Fruit fly (Drosophila melanogaster) whole organism, pupa: ENCODE data around the gene hbt.
A peak's percentile ranks its signal among the peaks of the same experiment; 100 is the strongest.

ENCODE experiments used
- CG10348 ChIP-seq: fragments of 200-800 bp; sonication (Bioruptor generic); IDR thresholded peaks from 2 replicates; pipeline ENCODE4 v1.3.6; 2022; ENCODE audit warnings: missing biosample characterization, missing genetic modification characterization
- CG12605 ChIP-seq: fragments of 200-800 bp; sonication (Bioruptor generic); IDR thresholded peaks from 2 replicates; pipeline ENCODE4 v1.3.6; 2022; ENCODE audit warnings: missing biosample characterization, missing genetic modification characterization
- CG13204 ChIP-seq: fragments of 200-800 bp; sonication (Bioruptor generic); optimal IDR thresholded peaks from 2 replicates; lab custom pipeline; 2018; ENCODE audit warnings: missing biosample characterization, mild to moderate bottlenecking, missing genetic modification characterization, moderate library complexity
- CG14655 ChIP-seq: fragments of 200-800 bp; sonication (Bioruptor generic); optimal IDR thresholded peaks from 3 replicates; lab custom pipeline; 2017; ENCODE audit warnings: mild to moderate bottlenecking, missing biosample characterization, missing genetic modification reagents, missing genetic modification characterization
- CG15710 ChIP-seq: fragments of 200-800 bp; sonication (Bioruptor generic); optimal IDR thresholded peaks from 2 replicates; lab custom pipeline; 2018; ENCODE audit warnings: missing biosample characterization, mild to moderate bottlenecking, missing genetic modification characterization, moderate library complexity
- CG17806 ChIP-seq: fragments of 200-800 bp; sonication (Bioruptor generic); optimal IDR thresholded peaks from 2 replicates; lab custom pipeline; 2018; ENCODE audit warnings: missing biosample characterization, mild to moderate bottlenecking, missing genetic modification characterization, moderate library complexity
- CG32121 ChIP-seq: fragments of 200-800 bp; sonication (Bioruptor generic); IDR thresholded peaks from 2 replicates; pipeline ENCODE4 v1.3.6; 2022; ENCODE audit warnings: missing biosample characterization, missing genetic modification characterization
- CG34367 ChIP-seq: fragments of 200-800 bp; sonication (Bioruptor generic); optimal IDR thresholded peaks from 2 replicates; lab custom pipeline; 2018; ENCODE audit warnings: missing biosample characterization, mild to moderate bottlenecking, missing genetic modification characterization
- CG4496 ChIP-seq: fragments of 200-800 bp; sonication (Bioruptor generic); IDR thresholded peaks from 3 replicates; pipeline ENCODE4 v1.3.6; 2022; ENCODE audit warnings: missing biosample characterization, missing genetic modification characterization
- CG8159 ChIP-seq: fragments of 200-800 bp; sonication (Bioruptor generic); optimal IDR thresholded peaks from 3 replicates; lab custom pipeline; 2018; ENCODE audit warnings: missing biosample characterization, mild to moderate bottlenecking, missing genetic modification characterization, moderate library complexity
- CG8301 ChIP-seq: fragments of 200-800 bp; sonication (Bioruptor generic); optimal IDR thresholded peaks from 2 replicates; lab custom pipeline; 2018; ENCODE audit warnings: missing biosample characterization, mild to moderate bottlenecking, missing genetic modification characterization
- CG9948 ChIP-seq: fragments of 200-800 bp; sonication (Bioruptor generic); optimal IDR thresholded peaks from 2 replicates; lab custom pipeline; 2018; ENCODE audit warnings: missing biosample characterization, mild to moderate bottlenecking, missing genetic modification characterization, moderate library complexity
- D1 ChIP-seq: fragments of 200-800 bp; sonication (Bioruptor generic); optimal IDR thresholded peaks from 2 replicates; lab custom pipeline; 2018; ENCODE audit warnings: missing biosample characterization, mild to moderate bottlenecking, missing genetic modification characterization, moderate library complexity
- EcR ChIP-seq: fragments of 200-800 bp; sonication (Bioruptor generic); optimal IDR thresholded peaks from 3 replicates; lab custom pipeline; 2019; ENCODE audit warnings: missing biosample characterization, missing genetic modification characterization, mild to moderate bottlenecking, moderate library complexity, missing genetic modification reagents
- Ets98B ChIP-seq: fragments of 200-800 bp; sonication (Bioruptor generic); IDR thresholded peaks from 2 replicates; pipeline ENCODE4 v1.3.6; 2022; ENCODE audit warnings: missing biosample characterization, missing genetic modification characterization
- Pif1A ChIP-seq: fragments of 200-800 bp; sonication (Bioruptor generic); optimal IDR thresholded peaks from 3 replicates; lab custom pipeline; 2016; ENCODE audit warnings: missing biosample characterization, missing genetic modification characterization
- Pif1B ChIP-seq: fragments of 200-800 bp; sonication (Bioruptor generic); optimal IDR thresholded peaks from 3 replicates; lab custom pipeline; 2016; ENCODE audit warnings: missing biosample characterization, missing genetic modification characterization
- Snoo ChIP-seq: fragments of 200-800 bp; sonication (Bioruptor generic); optimal IDR thresholded peaks from 3 replicates; lab custom pipeline; 2017; ENCODE audit warnings: missing biosample characterization, mild to moderate bottlenecking, missing genetic modification characterization, inconsistent platforms
- fd96Ca ChIP-seq: fragments of 200-800 bp; sonication (Bioruptor generic); IDR thresholded peaks from 3 replicates; pipeline ENCODE4 v1.3.6; 2022; ENCODE audit warnings: missing biosample characterization, missing genetic modification characterization
- gl ChIP-seq: fragments of 200-800 bp; sonication (Bioruptor generic); optimal IDR thresholded peaks from 2 replicates; lab custom pipeline; 2018; ENCODE audit warnings: missing biosample characterization, mild to moderate bottlenecking, missing genetic modification characterization
- rn ChIP-seq: fragments of 200-800 bp; sonication (Bioruptor generic); IDR thresholded peaks from 2 replicates; pipeline ENCODE4 v1.3.6; 2022; ENCODE audit warnings: missing biosample characterization, missing genetic modification characterization

The hbt gene

dm6 chr2L:13290276-13291065, 40.5 kb downstream of the hbt start:
- TF ChIP-seq Pif1A (peak; percentile 32), D1 (no peak), EcR (peak; percentile 37), CG4496 (GFP tag; lab: Robert Waterston, UW) (peak; percentile 55; the same call in 2 of the 3 replicates), Ets98B (peak; percentile 20), CG34367 (tag; lab: Kevin White, UChicago) (peak; percentile 8), CG14655 (peak; percentile 33), rn (no peak), CG8301 (no peak), CG10348 (no peak), CG8159 (tag; lab: Kevin White, UChicago) (no peak), CG13204 (GFP tag; lab: Kevin White, UChicago) (peak; percentile 73), CG12605 (GFP tag; lab: Robert Waterston, UW) (no peak; the same call in 1 of the 2 replicates), Snoo (tag; lab: Kevin White, UChicago) (peak; percentile 48), gl (tag; lab: Kevin White, UChicago) (peak; percentile 56), Pif1B (GFP tag; lab: Kevin White, UChicago) (no peak), CG17806 (tag; lab: Kevin White, UChicago) (no peak), CG15710 (tag; lab: Kevin White, UChicago) (peak; percentile 61), CG32121 (GFP tag; lab: Robert Waterston, UW) (peak; percentile 43; the same call in 1 of the 2 replicates), CG9948 (tag; lab: Kevin White, UChicago) (no peak), fd96Ca (no peak)
- TF ChIP-seq, all 21 proteins: peak for 11

- TF ChIP-seq CG13204 (GFP tag; lab: Kevin White, UChicago): no peak
- TF ChIP-seq Pif1A: no peak
- TF ChIP-seq CG32121 (GFP tag; lab: Robert Waterston, UW): no peak
- TF ChIP-seq Pif1B (GFP tag; lab: Kevin White, UChicago): no peak
- no peak for TF ChIP-seq CG15710 (tag; lab: Kevin White, UChicago)
- no peak for TF ChIP-seq Ets98B
- no peak for TF ChIP-seq CG8159 (tag; lab: Kevin White, UChicago)
- TF ChIP-seq Snoo (tag; lab: Kevin White, UChicago): no peak
- TF ChIP-seq CG8301: no peak
- no peak for TF ChIP-seq CG17806 (tag; lab: Kevin White, UChicago)
- TF ChIP-seq CG9948 (tag; lab: Kevin White, UChicago): no peak
- no peak for TF ChIP-seq CG12605 (GFP tag; lab: Robert Waterston, UW)
- no peak for TF ChIP-seq CG4496 (GFP tag; lab: Robert Waterston, UW)
- no peak for TF ChIP-seq EcR
- TF ChIP-seq CG14655: no peak
These were observed 41.2 kb downstream of the hbt start, which contains the start of gene CG31729 for dm6 chr2L:13289689-13290088. Gene CG31729 (plus strand): TSS chr2L:13289997.

dm6 chr2L:13286456-13286855, 44.5 kb downstream of the hbt start, which contains the start of the genes Drep4 and Uvrag:
Gene Drep4 (minus strand): TSS chr2L:13286462.
Gene Uvrag (plus strand): TSS chr2L:13286777.
- TF ChIP-seq rn (0 out of 2 replicates have a peak, but pooled peaks have one; percentile 12), fd96Ca (no peak), CG9948 (tag; lab: Kevin White, UChicago) (no peak), CG17806 (tag; lab: Kevin White, UChicago) (peak; percentile 50), CG8159 (tag; lab: Kevin White, UChicago) (peak; percentile 69), CG4496 (GFP tag; lab: Robert Waterston, UW) (no peak), CG10348 (no peak), CG12605 (GFP tag; lab: Robert Waterston, UW) (no peak), D1 (peak; percentile 47), CG32121 (GFP tag; lab: Robert Waterston, UW) (no peak), EcR (no peak), CG34367 (tag; lab: Kevin White, UChicago) (no peak), CG8301 (no peak), CG15710 (tag; lab: Kevin White, UChicago) (no peak), gl (tag; lab: Kevin White, UChicago) (no peak), Pif1A (no peak), CG13204 (GFP tag; lab: Kevin White, UChicago) (no peak), Ets98B (no peak), Pif1B (GFP tag; lab: Kevin White, UChicago) (no peak), Snoo (tag; lab: Kevin White, UChicago) (peak; percentile 51), CG14655 (no peak)
- TF ChIP-seq, all 21 proteins: peak for 5

- no peak for TF ChIP-seq CG34367 (tag; lab: Kevin White, UChicago)
- TF ChIP-seq CG32121 (GFP tag; lab: Robert Waterston, UW): no peak
- TF ChIP-seq CG12605 (GFP tag; lab: Robert Waterston, UW): peak; percentile 90; the same call in 1 of the 2 replicates
- TF ChIP-seq EcR: no peak
These were observed 45.1 kb downstream of the hbt start for dm6 chr2L:13285791-13286190.

- peak; percentile 65 for TF ChIP-seq CG13204 (GFP tag; lab: Kevin White, UChicago)
- no peak for TF ChIP-seq CG34367 (tag; lab: Kevin White, UChicago)
- TF ChIP-seq, all 21 proteins: peak for 1
These were observed 58.4 kb downstream of the hbt start for dm6 chr2L:13272541-13272940.
